Fruit fly (Drosophila melanogaster) S2 (cell line): ENCODE data around the gene CG33285.

Experiments used
- CG8478 ChIP-seq: fragments of >200 bp; optimal IDR thresholded peaks from 2 replicates; lab custom pipeline; 2018
- CTCF ChIP-seq, 2 experiments: fragments of >200 bp; optimal IDR thresholded peaks; 2 replicates each; lab custom pipeline; 2018

dm6 chr3L:21055839-21056238 is 33.0 kb downstream of the CG33285 start:
- no peak for TF ChIP-seq CTCF (optimal IDR thresholded peaks at IDR 0.05; lab: Kevin White, UChicago)
- TF ChIP-seq CG8478 (lab: Kevin White, UChicago), result no peak
